Worm (Caenorhabditis elegans): ENCODE data around the gene srw-107.

srw-107 gene

ce11 chrV:512420-512819 is 9.0 kb downstream of the srw-107 start, which contains the start of gene srh-37:
Gene srh-37, minus strand, starts transcription at chrV:512520.
- TF ChIP-seq gmeb-2 (tag; optimal IDR thresholded peaks at IDR 0.05): no peak
- TF ChIP-seq pha-2 (tag; optimal IDR thresholded peaks at IDR 0.05): no peak

- TF ChIP-seq pag-3 (tag; optimal IDR thresholded peaks at IDR 0.05; ENCODE audit: borderline replicate concordance) (no peak), ceh-24 (tag; optimal IDR thresholded peaks at IDR 0.05) (no peak), tbx-7 (tag; optimal IDR thresholded peaks at IDR 0.05) (no peak), npax-4 (tag; optimal IDR thresholded peaks at IDR 0.05) (no peak), hlh-6 (tag; optimal IDR thresholded peaks at IDR 0.05) (no peak), ceh-18 (tag; optimal IDR thresholded peaks at IDR 0.05) (no peak), ztf-16 (tag; optimal IDR thresholded peaks at IDR 0.05) (no peak), ttx-3 (tag; optimal IDR thresholded peaks at IDR 0.05) (no peak), pax-1 (tag; optimal IDR thresholded peaks at IDR 0.05) (no peak), pha-2 (tag; optimal IDR thresholded peaks at IDR 0.05) (no peak), ceh-48 (tag; optimal IDR thresholded peaks at IDR 0.05) (no peak), sdc-2 (tag; optimal IDR thresholded peaks at IDR 0.05) (no peak), odd-2 (tag; optimal IDR thresholded peaks at IDR 0.05) (no peak), eyg-1 (tag; optimal IDR thresholded peaks at IDR 0.05) (no peak), che-1 (tag; optimal IDR thresholded peaks at IDR 0.05) (no peak)
Measured at ce11 chrV:505191-505590, 16.2 kb downstream of the srw-107 start, which contains the start of gene srlf-19. Gene srlf-19, plus strand, starts transcription at chrV:505491.

- TF ChIP-seq unc-42 (tag; optimal IDR thresholded peaks at IDR 0.05): no peak
- no peak for TF ChIP-seq pha-2 (tag; optimal IDR thresholded peaks at IDR 0.05)
- no peak for TF ChIP-seq ceh-9 (tag; optimal IDR thresholded peaks at IDR 0.05)
- no peak for TF ChIP-seq F13H6.1 (tag; optimal IDR thresholded peaks at IDR 0.05)
- TF ChIP-seq hlh-30 (tag; optimal IDR thresholded peaks at IDR 0.05; ENCODE audit: insufficient read depth): no peak
- TF ChIP-seq dmd-4 (tag; optimal IDR thresholded peaks at IDR 0.05; ENCODE audit: borderline replicate concordance): no peak
- no peak for TF ChIP-seq ceh-24 (tag; optimal IDR thresholded peaks at IDR 0.05)
- TF ChIP-seq pag-3 (tag; optimal IDR thresholded peaks at IDR 0.05; ENCODE audit: borderline replicate concordance): no peak
- no peak for TF ChIP-seq rnt-1 (tag; optimal IDR thresholded peaks at IDR 0.05)
- no peak for TF ChIP-seq ceh-45 (GFP tag; IDR thresholded peaks at IDR 0.05)
- TF ChIP-seq hlh-8 (tag; optimal IDR thresholded peaks at IDR 0.05): no peak
- no peak for TF ChIP-seq unc-86 (tag; optimal IDR thresholded peaks at IDR 0.05)
- no peak for TF ChIP-seq ceh-19 (GFP tag; optimal IDR thresholded peaks at IDR 0.05)
- TF ChIP-seq sox-2 (GFP tag; IDR thresholded peaks at IDR 0.05): no peak
- no peak for TF ChIP-seq lim-6 (tag; optimal IDR thresholded peaks at IDR 0.05)
- no peak for TF ChIP-seq tbx-7 (tag; optimal IDR thresholded peaks at IDR 0.05)
- TF ChIP-seq ahr-1 (tag; optimal IDR thresholded peaks at IDR 0.05): no peak
- TF ChIP-seq C08G9.2 (tag; optimal IDR thresholded peaks at IDR 0.05): no peak
- no peak for TF ChIP-seq ceh-48 (tag; optimal IDR thresholded peaks at IDR 0.05)
Measured at ce11 chrV:503728-504127, 17.7 kb downstream of the srw-107 start, which contains the start of gene srlf-35. Gene srlf-35, plus strand, starts transcription at chrV:504028.

ce11 chrV:502803-503273 is 18.6 kb downstream of the srw-107 start, which contains the start of gene T01G6.10:
Gene T01G6.10, minus strand, starts transcription at chrV:503223.
- TF ChIP-seq elt-2 (tag; optimal IDR thresholded peaks at IDR 0.05): no peak
- no peak for TF ChIP-seq ref-2 (tag; optimal IDR thresholded peaks at IDR 0.05)
- TF ChIP-seq ceh-31 (tag; optimal IDR thresholded peaks at IDR 0.05): no peak
- no peak for TF ChIP-seq lim-6 (tag; optimal IDR thresholded peaks at IDR 0.05)
- TF ChIP-seq ets-4 (tag; optimal IDR thresholded peaks at IDR 0.05): no peak
- no peak for TF ChIP-seq ztf-16 (tag; optimal IDR thresholded peaks at IDR 0.05)

ce11 chrV:501230-501629 is 20.2 kb downstream of the srw-107 start, which contains the start of gene str-256:
Gene str-256, minus strand, starts transcription at chrV:501330.
- TF ChIP-seq tbx-2 (tag; optimal IDR thresholded peaks at IDR 0.05) (no peak), fkh-10 (GFP tag; optimal IDR thresholded peaks at IDR 0.05) (no peak), pros-1 (tag; optimal IDR thresholded peaks at IDR 0.05) (no peak), ahr-1 (tag; optimal IDR thresholded peaks at IDR 0.05) (no peak), eyg-1 (tag; optimal IDR thresholded peaks at IDR 0.05) (no peak)
